Fruit fly (Drosophila melanogaster): ENCODE results near the gene CG31883.

dm6 chr2L:9542578-9542977, 14.3 kb downstream of the CG31883 start, which contains the start of gene Cpr30B:
- TF ChIP-seq dsf (GFP tag; optimal IDR thresholded peaks at IDR 0.05; ENCODE audit: borderline replicate concordance) (no peak), HLH106 (tag; optimal IDR thresholded peaks at IDR 0.05) (no peak), Abd-B (GFP tag; optimal IDR thresholded peaks at IDR 0.05) (no peak), rgr (GFP tag; optimal IDR thresholded peaks at IDR 0.05) (no peak), h (GFP tag; optimal IDR thresholded peaks at IDR 0.05) (no peak), Dfd (GFP tag; optimal IDR thresholded peaks at IDR 0.05) (no peak), Vsx2 (GFP tag; optimal IDR thresholded peaks at IDR 0.05; ENCODE audit: partially characterized antibody) (no peak), usp (GFP tag; optimal IDR thresholded peaks at IDR 0.05) (no peak), psq (GFP tag; optimal IDR thresholded peaks at IDR 0.05) (no peak), lola (GFP tag; optimal IDR thresholded peaks at IDR 0.05) (no peak), woc (GFP tag; optimal IDR thresholded peaks at IDR 0.05) (no peak), sage (GFP tag; optimal IDR thresholded peaks at IDR 0.05) (no peak), sv (GFP tag; optimal IDR thresholded peaks at IDR 0.05) (no peak)

Data from whole organism, wandering third instar larva.